Worm (Caenorhabditis elegans) whole organism, mixed stage, embryonic: ENCODE data around the gene Y25C1A.8.

Experiments
- M03D4.4 ChIP-seq: sonication (generic microtip); optimal IDR thresholded peaks from 2 replicates; lab custom pipeline; 2017; ENCODE audit warnings: mild to moderate bottlenecking, missing genetic modification characterization, missing compliant biosample characterization
- bed-3 ChIP-seq: fragments of 200-800 bp; sonication (Bioruptor generic); optimal IDR thresholded peaks from 3 replicates; lab custom pipeline; 2018; ENCODE audit warnings: mild to moderate bottlenecking, missing genetic modification characterization, moderate library complexity, missing compliant biosample characterization
- blmp-1 ChIP-seq: fragments of 150-350 bp; optimal IDR thresholded peaks from 2 replicates; lab custom pipeline; 2014; ENCODE audit warnings: missing biosample characterization, missing genetic modification characterization
- ceh-39 ChIP-seq: fragments of 150-350 bp; optimal IDR thresholded peaks from 2 replicates; lab custom pipeline; 2014; ENCODE audit warnings: missing biosample characterization, missing genetic modification characterization
- ceh-43 ChIP-seq: fragments of 200-800 bp; sonication (Bioruptor generic); optimal IDR thresholded peaks from 2 replicates; lab custom pipeline; 2018; ENCODE audit warnings: mild to moderate bottlenecking, missing genetic modification characterization, moderate library complexity, missing compliant biosample characterization
- ceh-83 ChIP-seq: fragments of 200-800 bp; sonication (Bioruptor generic); optimal IDR thresholded peaks from 2 replicates; lab custom pipeline; 2018; ENCODE audit warnings: mild to moderate bottlenecking, missing genetic modification characterization, missing compliant biosample characterization
- ces-1 ChIP-seq: fragments of 150-350 bp; optimal IDR thresholded peaks from 2 replicates; lab custom pipeline; 2014; ENCODE audit warnings: missing biosample characterization, missing genetic modification reagents, missing genetic modification characterization
- cnd-1 ChIP-seq: fragments of 200-800 bp; sonication (Bioruptor generic); optimal IDR thresholded peaks from 2 replicates; lab custom pipeline; 2018; ENCODE audit warnings: mild to moderate bottlenecking, missing genetic modification characterization, missing compliant biosample characterization
- drap-1 ChIP-seq: fragments of 200-800 bp; sonication (Bioruptor generic); optimal IDR thresholded peaks from 3 replicates; lab custom pipeline; 2018; ENCODE audit warnings: mild to moderate bottlenecking, missing genetic modification characterization, missing compliant biosample characterization
- elt-1 ChIP-seq: sonication (generic microtip); optimal IDR thresholded peaks from 2 replicates; lab custom pipeline; 2017; ENCODE audit warnings: missing genetic modification characterization, mild to moderate bottlenecking, missing compliant biosample characterization, antibody characterized with exemption, moderate library complexity, borderline replicate concordance; ENCODE audit not compliant: insufficient read depth
- elt-3 ChIP-seq: fragments of 150-350 bp; optimal IDR thresholded peaks from 2 replicates; lab custom pipeline; 2014; ENCODE audit warnings: missing biosample characterization, missing genetic modification characterization
- flh-1 ChIP-seq: fragments of 200-800 bp; sonication (Bioruptor generic); optimal IDR thresholded peaks from 2 replicates; lab custom pipeline; 2018; ENCODE audit warnings: mild to moderate bottlenecking, missing genetic modification characterization, moderate library complexity, missing compliant biosample characterization
- ham-2 ChIP-seq: fragments of 200-800 bp; sonication (Bioruptor generic); optimal IDR thresholded peaks from 2 replicates; lab custom pipeline; 2018; ENCODE audit warnings: mild to moderate bottlenecking, missing genetic modification characterization, missing compliant biosample characterization
- hlh-1 ChIP-seq: fragments of 150-350 bp; optimal IDR thresholded peaks from 2 replicates; lab custom pipeline; 2014; ENCODE audit warnings: missing biosample characterization, missing genetic modification reagents, missing genetic modification characterization
- lin-13 ChIP-seq: fragments of 150-350 bp; optimal IDR thresholded peaks from 2 replicates; lab custom pipeline; 2014; ENCODE audit warnings: missing biosample characterization, missing genetic modification characterization
- lin-32 ChIP-seq: fragments of 200-800 bp; sonication (Bioruptor generic); optimal IDR thresholded peaks from 2 replicates; lab custom pipeline; 2018; ENCODE audit warnings: mild to moderate bottlenecking, missing genetic modification characterization, missing compliant biosample characterization
- lsy-2 ChIP-seq: fragments of 150-350 bp; optimal IDR thresholded peaks from 2 replicates; lab custom pipeline; 2014; ENCODE audit warnings: missing biosample characterization, missing genetic modification characterization
- mab-5 ChIP-seq: fragments of 150-350 bp; optimal IDR thresholded peaks from 2 replicates; lab custom pipeline; 2014; ENCODE audit warnings: missing biosample characterization, missing genetic modification characterization
- mep-1 ChIP-seq: fragments of 150-350 bp; optimal IDR thresholded peaks from 2 replicates; lab custom pipeline; 2017; ENCODE audit warnings: missing biosample characterization, missing genetic modification reagents, missing genetic modification characterization, inconsistent platforms
- mls-2 ChIP-seq: sonication (generic microtip); optimal IDR thresholded peaks from 2 replicates; lab custom pipeline; 2016; ENCODE audit warnings: mild to moderate bottlenecking, missing genetic modification characterization, moderate library complexity, missing compliant biosample characterization
- nhr-12 ChIP-seq: fragments of 150-350 bp; optimal IDR thresholded peaks from 2 replicates; lab custom pipeline; 2014; ENCODE audit warnings: missing biosample characterization, missing genetic modification characterization
- nhr-2 ChIP-seq: fragments of 150-350 bp; optimal IDR thresholded peaks from 2 replicates; lab custom pipeline; 2014; ENCODE audit warnings: missing biosample characterization, missing genetic modification characterization
- nhr-237 ChIP-seq: fragments of 150-350 bp; optimal IDR thresholded peaks from 2 replicates; lab custom pipeline; 2014; ENCODE audit warnings: missing biosample characterization, missing genetic modification characterization
- nhr-28 ChIP-seq: fragments of 150-350 bp; optimal IDR thresholded peaks from 2 replicates; lab custom pipeline; 2014; ENCODE audit warnings: missing biosample characterization, missing genetic modification characterization
- nhr-76 ChIP-seq: sonication (generic microtip); optimal IDR thresholded peaks from 2 replicates; lab custom pipeline; 2017; ENCODE audit warnings: missing biosample characterization, missing genetic modification characterization
- pha-4 ChIP-seq: fragments of 150-350 bp; optimal IDR thresholded peaks from 2 replicates; lab custom pipeline; 2018; ENCODE audit warnings: missing biosample characterization, missing genetic modification reagents, missing genetic modification characterization
- sem-2 ChIP-seq: fragments of 200-800 bp; sonication (Bioruptor generic); optimal IDR thresholded peaks from 2 replicates; lab custom pipeline; 2018; ENCODE audit warnings: mild to moderate bottlenecking, missing genetic modification characterization, missing compliant biosample characterization
- snpc-4 ChIP-seq: fragments of 150-350 bp; optimal IDR thresholded peaks from 2 replicates; lab custom pipeline; 2014; ENCODE audit warnings: missing biosample characterization, missing genetic modification characterization
- sptf-1 ChIP-seq: sonication (generic microtip); optimal IDR thresholded peaks from 2 replicates; lab custom pipeline; 2017; ENCODE audit warnings: mild to moderate bottlenecking, missing genetic modification characterization, moderate library complexity, missing compliant biosample characterization
- tbx-8 ChIP-seq: fragments of 200-800 bp; sonication (Bioruptor generic); optimal IDR thresholded peaks from 2 replicates; lab custom pipeline; 2018; ENCODE audit warnings: mild to moderate bottlenecking, missing genetic modification characterization, moderate library complexity, missing compliant biosample characterization
- unc-120 ChIP-seq: sonication (generic microtip); optimal IDR thresholded peaks from 2 replicates; lab custom pipeline; 2017; ENCODE audit warnings: missing genetic modification characterization, missing compliant biosample characterization; ENCODE audit not compliant: poor library complexity, severe bottlenecking
- unc-39 ChIP-seq: fragments of 150-350 bp; optimal IDR thresholded peaks from 2 replicates; lab custom pipeline; 2014; ENCODE audit warnings: missing biosample characterization, missing genetic modification characterization
- unc-62 ChIP-seq: fragments of 150-350 bp; optimal IDR thresholded peaks from 2 replicates; lab custom pipeline; 2014; ENCODE audit warnings: missing biosample characterization, missing genetic modification reagents, missing genetic modification characterization
- zip-8 ChIP-seq: fragments of 150-350 bp; optimal IDR thresholded peaks from 2 replicates; lab custom pipeline; 2014; ENCODE audit warnings: missing biosample characterization, missing genetic modification characterization
- ztf-11 ChIP-seq: fragments of 150-350 bp; optimal IDR thresholded peaks from 2 replicates; lab custom pipeline; 2014; ENCODE audit warnings: missing biosample characterization, missing genetic modification characterization

Gene Y25C1A.8

ce11 chrII:3076915-3077314, at the start of gene Y25C1A.8:
TSS of gene Y25C1A.8 (minus strand) at chrII:3076959.
- TF ChIP-seq ham-2 (GFP tag; lab: Kevin White, UChicago) (peak; percentile 7), lsy-2 (peak; percentile 99), unc-62 (GFP tag; lab: Kevin White, UChicago) (peak; percentile 30), ceh-39 (no peak), unc-39 (tag; lab: Kevin White, UChicago) (no peak), bed-3 (GFP tag; lab: Kevin White, UChicago) (peak; percentile 59), flh-1 (GFP tag; lab: Kevin White, UChicago) (no peak), zip-8 (tag; lab: Kevin White, UChicago) (no peak), sptf-1 (tag; lab: Kevin White, UChicago) (peak; percentile 70), nhr-28 (tag; lab: Kevin White, UChicago) (no peak), lin-32 (no peak), hlh-1 (tag; lab: Kevin White, UChicago) (no peak), tbx-8 (GFP tag; lab: Kevin White, UChicago) (peak; percentile 20), blmp-1 (no peak), nhr-2 (tag; lab: Kevin White, UChicago) (no peak), elt-3 (no peak), nhr-12 (tag; lab: Kevin White, UChicago) (no peak), lin-13 (tag; lab: Kevin White, UChicago) (peak; percentile 70), pha-4 (peak; percentile 78), ceh-83 (GFP tag; lab: Kevin White, UChicago) (peak; percentile 68), ces-1 (GFP tag; lab: Kevin White, UChicago) (peak; percentile 76), unc-120 (tag; lab: Kevin White, UChicago) (peak; percentile 10), drap-1 (GFP tag; lab: Kevin White, UChicago) (peak; percentile 68), M03D4.4 (no peak), ztf-11 (tag; lab: Kevin White, UChicago) (no peak), mep-1 (tag; lab: Kevin White, UChicago) (peak; percentile 49), nhr-76 (tag; lab: Kevin White, UChicago) (no peak), sem-2 (GFP tag; lab: Kevin White, UChicago) (no peak), nhr-237 (tag; lab: Kevin White, UChicago) (peak; percentile 26), elt-1 (tag; lab: Kevin White, UChicago) (peak; percentile 31), ceh-43 (GFP tag; lab: Kevin White, UChicago) (peak; percentile 44), cnd-1 (no peak), mab-5 (tag; lab: Kevin White, UChicago) (no peak), snpc-4 (tag; lab: Kevin White, UChicago) (no peak), mls-2 (peak; percentile 44)

ce11 chrII:3126341-3126740, 49.6 kb upstream of the Y25C1A.8 start, which contains the start of gene ins-19:
TSS of gene ins-19 (minus strand) at chrII:3126441.
- TF ChIP-seq nhr-237 (tag; lab: Kevin White, UChicago) (no peak), sem-2 (GFP tag; lab: Kevin White, UChicago) (no peak), nhr-2 (tag; lab: Kevin White, UChicago) (no peak), unc-39 (tag; lab: Kevin White, UChicago) (no peak), ztf-11 (tag; lab: Kevin White, UChicago) (no peak), flh-1 (GFP tag; lab: Kevin White, UChicago) (no peak), nhr-12 (tag; lab: Kevin White, UChicago) (no peak), drap-1 (GFP tag; lab: Kevin White, UChicago) (no peak), snpc-4 (tag; lab: Kevin White, UChicago) (no peak), ceh-43 (GFP tag; lab: Kevin White, UChicago) (no peak), elt-1 (tag; lab: Kevin White, UChicago) (no peak), bed-3 (GFP tag; lab: Kevin White, UChicago) (no peak), M03D4.4 (no peak)

ce11 chrII:3123206-3123605, 46.4 kb upstream of the Y25C1A.8 start, which contains the start of gene srh-71:
TSS of gene srh-71 (plus strand) at chrII:3123506.
- TF ChIP-seq ceh-39: no peak
- TF ChIP-seq zip-8 (tag; lab: Kevin White, UChicago): no peak
- TF ChIP-seq sem-2 (GFP tag; lab: Kevin White, UChicago): no peak
- no peak for TF ChIP-seq nhr-12 (tag; lab: Kevin White, UChicago)
- no peak for TF ChIP-seq lin-13 (tag; lab: Kevin White, UChicago)
- no peak for TF ChIP-seq unc-39 (tag; lab: Kevin White, UChicago)
- no peak for TF ChIP-seq ztf-11 (tag; lab: Kevin White, UChicago)
- TF ChIP-seq lin-32: no peak
- no peak for TF ChIP-seq nhr-237 (tag; lab: Kevin White, UChicago)
- no peak for TF ChIP-seq nhr-2 (tag; lab: Kevin White, UChicago)
- no peak for TF ChIP-seq ces-1 (GFP tag; lab: Kevin White, UChicago)
- no peak for TF ChIP-seq M03D4.4
- TF ChIP-seq pha-4: no peak
- TF ChIP-seq unc-62 (GFP tag; lab: Kevin White, UChicago): no peak
- TF ChIP-seq nhr-76 (tag; lab: Kevin White, UChicago): no peak
